Fruit fly (Drosophila melanogaster): Measurements from ENCODE around the gene Hr78.

Gene Hr78

dm6 chr3L:21496865-21497634 is at the start of gene Hr78:
Gene Hr78 (minus strand): TSS chr3L:21497494.
- TF ChIP-seq CG10669 (GFP tag; optimal IDR thresholded peaks at IDR 0.05) (peak; percentile 73), spab (GFP tag; optimal IDR thresholded peaks at IDR 0.05) (peak; percentile 79), Lpt (GFP tag; optimal IDR thresholded peaks at IDR 0.05) (peak; percentile 60), CG3032 (tag; optimal IDR thresholded peaks at IDR 0.05) (peak; percentile 80), CG7368 (GFP tag; optimal IDR thresholded peaks at IDR 0.05) (peak; percentile 57), Smox (GFP tag; optimal IDR thresholded peaks at IDR 0.05) (no peak), net (GFP tag; optimal IDR thresholded peaks at IDR 0.05) (peak; percentile 72), Eip93F (GFP tag; optimal IDR thresholded peaks at IDR 0.05) (no peak), CG10631 (GFP tag; optimal IDR thresholded peaks at IDR 0.05) (peak; percentile 83), Eip75B (GFP tag; optimal IDR thresholded peaks at IDR 0.05) (peak; percentile 34), CG34406 (GFP tag; optimal IDR thresholded peaks at IDR 0.05) (peak; percentile 89), Ets96B (tag; optimal IDR thresholded peaks at IDR 0.05) (peak; percentile 82), CG8319 (GFP tag; optimal IDR thresholded peaks at IDR 0.05) (peak; percentile 44), Sox15 (GFP tag; optimal IDR thresholded peaks at IDR 0.05) (peak; percentile 27), CG1621 (tag; optimal IDR thresholded peaks at IDR 0.05) (peak; percentile 36), CG6808 (GFP tag; optimal IDR thresholded peaks at IDR 0.05) (peak; percentile 80), vri (GFP tag; optimal IDR thresholded peaks at IDR 0.05) (peak; percentile 59), CG8632 (GFP tag; optimal IDR thresholded peaks at IDR 0.05) (peak; percentile 91), dsx (GFP tag; optimal IDR thresholded peaks at IDR 0.05; ENCODE audit: poor library complexity, severe bottlenecking) (peak; percentile 80), CG8119 (GFP tag; IDR thresholded peaks at IDR 0.05) (peak; percentile 91), OdsH (GFP tag; optimal IDR thresholded peaks at IDR 0.05) (peak; percentile 76), esn (GFP tag; optimal IDR thresholded peaks at IDR 0.05) (peak; percentile 76), ss (GFP tag; optimal IDR thresholded peaks at IDR 0.05) (peak in 1 of 2 experiments; percentile 84), acj6 (GFP tag; optimal IDR thresholded peaks at IDR 0.05) (peak; percentile 79), svp (GFP tag) (no peak), CG6163 (GFP tag; IDR thresholded peaks at IDR 0.05) (peak; percentile 72), Hr4 (GFP tag; optimal IDR thresholded peaks at IDR 0.05) (no peak), Hr39 (GFP tag; optimal IDR thresholded peaks at IDR 0.05) (no peak), topi (GFP tag; optimal IDR thresholded peaks at IDR 0.05) (peak; percentile 45), Sox102F (GFP tag; optimal IDR thresholded peaks at IDR 0.05) (no peak), Hr38 (GFP tag; optimal IDR thresholded peaks at IDR 0.05) (no peak), fd85E (GFP tag; optimal IDR thresholded peaks at IDR 0.05) (peak; percentile 10), CG3919 (GFP tag; optimal IDR thresholded peaks at IDR 0.05) (peak; percentile 81), Sox14 (GFP tag; optimal IDR thresholded peaks at IDR 0.05) (peak; percentile 85), CG16779 (tag; optimal IDR thresholded peaks at IDR 0.05) (peak; percentile 84), CG32006 (GFP tag; optimal IDR thresholded peaks at IDR 0.05) (peak; percentile 92), CG15336 (GFP tag; IDR thresholded peaks at IDR 0.05) (peak; percentile 88), CG11294 (GFP tag; IDR thresholded peaks at IDR 0.05) (peak; percentile 53; the same call in 1 of the 2 replicates), Met (GFP tag; optimal IDR thresholded peaks at IDR 0.05) (peak; percentile 59), cyc (GFP tag; optimal IDR thresholded peaks at IDR 0.05) (peak; percentile 29), CG31627 (GFP tag; optimal IDR thresholded peaks at IDR 0.05) (peak; percentile 2), CG6276 (GFP tag; optimal IDR thresholded peaks at IDR 0.05) (peak; percentile 90), lz (GFP tag; optimal IDR thresholded peaks at IDR 0.05) (peak; percentile 33), fd59A (GFP tag; optimal IDR thresholded peaks at IDR 0.05) (peak; percentile 48), Blimp-1 (GFP tag; optimal IDR thresholded peaks at IDR 0.05) (peak; percentile 52), CG11902 (GFP tag; optimal IDR thresholded peaks at IDR 0.05) (peak; percentile 42), pdm3 (GFP tag; optimal IDR thresholded peaks at IDR 0.05) (peak; percentile 29), CG9139 (GFP tag; optimal IDR thresholded peaks at IDR 0.05) (peak; percentile 57), Eip78C (GFP tag) (peak; percentile 89), eg (GFP tag; IDR thresholded peaks at IDR 0.05) (peak; percentile 80), dac (GFP tag; optimal IDR thresholded peaks at IDR 0.05) (no peak)

All from whole organism, prepupa.